Worm (Caenorhabditis elegans) whole organism, young adult: ENCODE results near the gene srg-10.

Experiments used
- B0035.1 ChIP-seq: sonication (generic microtip); optimal IDR thresholded peaks from 2 replicates; lab custom pipeline; 2016; ENCODE audit warnings: missing genetic modification characterization, mild to moderate bottlenecking, missing compliant biosample characterization, missing genotype, missing genetic modification reagents
- B0261.1 ChIP-seq: sonication (generic microtip); optimal IDR thresholded peaks from 2 replicates; lab custom pipeline; 2016; ENCODE audit warnings: mild to moderate bottlenecking, missing genetic modification characterization, moderate library complexity, missing compliant biosample characterization
- B0336.3 ChIP-seq: fragments of 200-800 bp; sonication (Bioruptor generic); IDR thresholded peaks from 2 replicates; pipeline ENCODE4 v1.3.6; 2022; ENCODE audit warnings: missing genetic modification characterization, missing compliant biosample characterization
- C06A6.2 ChIP-seq: fragments of 200-800 bp; sonication (Bioruptor generic); conservative IDR thresholded peaks from 2 replicates; pipeline ENCODE4 v1.3.6; 2022; ENCODE audit warnings: missing genetic modification characterization, missing compliant biosample characterization
- D2030.7 ChIP-seq: fragments of 200-800 bp; sonication (Bioruptor generic); IDR thresholded peaks from 2 replicates; pipeline ENCODE4 v1.3.6; 2022; ENCODE audit warnings: missing genetic modification reagents, missing genetic modification characterization, missing compliant biosample characterization
- F39B2.1 ChIP-seq: fragments of 200-800 bp; sonication (Bioruptor generic); IDR thresholded peaks from 2 replicates; pipeline ENCODE4 v1.3.6; 2022; ENCODE audit warnings: missing genetic modification reagents, missing genetic modification characterization, missing compliant biosample characterization
- F52B5.7 ChIP-seq: sonication (generic microtip); optimal IDR thresholded peaks from 2 replicates; lab custom pipeline; 2016; ENCODE audit warnings: mild to moderate bottlenecking, missing genetic modification characterization, missing compliant biosample characterization
- F57A8.1 ChIP-seq: fragments of 200-800 bp; sonication (Bioruptor generic); optimal IDR thresholded peaks from 2 replicates; lab custom pipeline; 2018; ENCODE audit warnings: mild to moderate bottlenecking, missing genetic modification characterization, moderate library complexity, missing compliant biosample characterization
- K11D2.4 ChIP-seq: fragments of 200-800 bp; sonication (Bioruptor generic); IDR thresholded peaks from 2 replicates; pipeline ENCODE4 v1.3.6; 2022; ENCODE audit warnings: missing genetic modification reagents, missing genetic modification characterization, missing compliant biosample characterization
- T26A5.8 ChIP-seq: sonication (generic microtip); optimal IDR thresholded peaks from 2 replicates; lab custom pipeline; 2016; ENCODE audit warnings: missing genetic modification characterization, missing compliant biosample characterization
- Y53F4B.3 ChIP-seq: fragments of 200-800 bp; sonication (Bioruptor generic); IDR thresholded peaks from 2 replicates; pipeline ENCODE4 v1.3.6; 2022; ENCODE audit warnings: missing genetic modification reagents, missing genetic modification characterization, missing compliant biosample characterization
- Y56A3A.18 ChIP-seq: fragments of 200-800 bp; sonication (Bioruptor generic); IDR thresholded peaks from 2 replicates; pipeline ENCODE4 v1.3.6; 2022; ENCODE audit warnings: missing genetic modification reagents, missing genetic modification characterization, missing compliant biosample characterization
- atf-7 ChIP-seq: sonication (generic microtip); optimal IDR thresholded peaks from 2 replicates; lab custom pipeline; 2017; ENCODE audit warnings: mild to moderate bottlenecking, missing genetic modification characterization, missing compliant biosample characterization
- athp-1 ChIP-seq: sonication (generic microtip); optimal IDR thresholded peaks from 2 replicates; lab custom pipeline; 2017; ENCODE audit warnings: mild to moderate bottlenecking, missing genetic modification characterization, missing compliant biosample characterization
- attf-6 ChIP-seq: fragments of 200-800 bp; sonication (Bioruptor generic); IDR thresholded peaks from 2 replicates; pipeline ENCODE4 v1.3.6; 2022; ENCODE audit warnings: missing genetic modification reagents, missing genetic modification characterization, missing compliant biosample characterization
- bed-1 ChIP-seq: fragments of 200-800 bp; sonication (Bioruptor generic); IDR thresholded peaks from 2 replicates; pipeline ENCODE4 v1.3.6; 2022; ENCODE audit warnings: missing genetic modification reagents, missing genetic modification characterization, missing compliant biosample characterization
- ccch-3 ChIP-seq: fragments of 200-800 bp; sonication (Bioruptor generic); optimal IDR thresholded peaks from 2 replicates; lab custom pipeline; 2018; ENCODE audit warnings: mild to moderate bottlenecking, missing genetic modification characterization, missing compliant biosample characterization
- cebp-2 ChIP-seq: fragments of 200-800 bp; sonication (Bioruptor generic); IDR thresholded peaks from 2 replicates; pipeline ENCODE4 v1.3.6; 2022; ENCODE audit warnings: missing genetic modification characterization, missing compliant biosample characterization
- ceh-27 ChIP-seq: fragments of 200-800 bp; sonication (Bioruptor generic); optimal IDR thresholded peaks from 2 replicates; lab custom pipeline; 2018; ENCODE audit warnings: mild to moderate bottlenecking, missing genetic modification characterization, moderate library complexity, missing compliant biosample characterization
- ceh-40 ChIP-seq: fragments of 200-800 bp; sonication (Bioruptor generic); IDR thresholded peaks from 2 replicates; pipeline ENCODE4 v1.3.6; 2022; ENCODE audit warnings: missing genetic modification characterization, missing compliant biosample characterization
- ceh-58 ChIP-seq: fragments of 200-800 bp; sonication (Bioruptor generic); IDR thresholded peaks from 2 replicates; pipeline ENCODE4 v1.3.6; 2022; ENCODE audit warnings: missing genetic modification characterization, missing compliant biosample characterization
- ceh-79 ChIP-seq: sonication (generic microtip); optimal IDR thresholded peaks from 2 replicates; lab custom pipeline; 2017; ENCODE audit warnings: mild to moderate bottlenecking, missing genetic modification characterization, missing compliant biosample characterization
- ceh-91 ChIP-seq: fragments of 200-800 bp; sonication (Bioruptor generic); IDR thresholded peaks from 2 replicates; pipeline ENCODE4 v1.3.6; 2022; ENCODE audit warnings: missing genetic modification reagents, missing genetic modification characterization, missing compliant biosample characterization
- dpff-1 ChIP-seq: sonication (generic microtip); optimal IDR thresholded peaks from 2 replicates; lab custom pipeline; 2017; ENCODE audit warnings: mild to moderate bottlenecking, missing genetic modification characterization, missing compliant biosample characterization
- egl-44 ChIP-seq: fragments of 200-800 bp; sonication (Bioruptor generic); IDR thresholded peaks from 2 replicates; pipeline ENCODE4 v1.3.6; 2022; ENCODE audit warnings: missing genetic modification reagents, missing genetic modification characterization, missing compliant biosample characterization
- egrh-3 ChIP-seq: fragments of 200-800 bp; sonication (Bioruptor generic); IDR thresholded peaks from 2 replicates; pipeline ENCODE4 v1.3.6; 2022; ENCODE audit warnings: missing genetic modification reagents, missing genetic modification characterization, missing compliant biosample characterization
- hlh-12 ChIP-seq: sonication (generic microtip); optimal IDR thresholded peaks from 2 replicates; lab custom pipeline; 2016; ENCODE audit warnings: missing genetic modification characterization, missing compliant biosample characterization
- hlh-26 ChIP-seq: fragments of 200-800 bp; sonication (Bioruptor generic); conservative IDR thresholded peaks from 2 replicates; pipeline ENCODE4 v1.3.6; 2022; ENCODE audit warnings: missing genetic modification reagents, missing genetic modification characterization, missing compliant biosample characterization
- hmg-20 ChIP-seq: fragments of 200-800 bp; sonication (Bioruptor generic); IDR thresholded peaks from 2 replicates; pipeline ENCODE4 v1.3.6; 2022; ENCODE audit warnings: missing genetic modification reagents, missing genetic modification characterization, missing compliant biosample characterization
- lag-1 ChIP-seq: fragments of 200-800 bp; sonication (Bioruptor generic); IDR thresholded peaks from 2 replicates; pipeline ENCODE4 v1.3.6; 2022; ENCODE audit warnings: missing genetic modification reagents, missing genetic modification characterization, missing compliant biosample characterization
- let-526 ChIP-seq: fragments of 200-800 bp; sonication (Bioruptor generic); IDR thresholded peaks from 2 replicates; pipeline ENCODE4 v1.3.6; 2022; ENCODE audit warnings: missing genetic modification reagents, missing genetic modification characterization, missing compliant biosample characterization
- let-607 ChIP-seq, 2 experiments: fragments of 200-800 bp in 1 of 2; sonication (Bioruptor generic) in 1 of 2; sonication (generic microtip) in 1 of 2; optimal IDR thresholded peaks; 2 replicates each; lab custom pipeline; 2016 to 2018; ENCODE audit warnings: mild to moderate bottlenecking in 2 of 2, missing compliant biosample characterization in 2 of 2, missing genetic modification characterization in 2 of 2, moderate library complexity in 2 of 2, missing genotype in 1 of 2
- lsl-1 ChIP-seq: fragments of 200-800 bp; sonication (Bioruptor generic); optimal IDR thresholded peaks from 2 replicates; lab custom pipeline; 2018; ENCODE audit warnings: mild to moderate bottlenecking, missing genetic modification characterization, moderate library complexity, missing compliant biosample characterization
- mel-28 ChIP-seq: sonication (generic microtip); optimal IDR thresholded peaks from 2 replicates; lab custom pipeline; 2016; ENCODE audit warnings: borderline replicate concordance, mild to moderate bottlenecking, missing genetic modification characterization, missing compliant biosample characterization
- mxl-1 ChIP-seq: sonication (generic microtip); optimal IDR thresholded peaks from 2 replicates; lab custom pipeline; 2016; ENCODE audit warnings: missing genetic modification characterization, missing compliant biosample characterization
- nfyb-1 ChIP-seq: fragments of 200-800 bp; sonication (Bioruptor generic); IDR thresholded peaks from 2 replicates; pipeline ENCODE4 v1.3.6; 2022; ENCODE audit warnings: missing genetic modification reagents, missing genetic modification characterization, missing compliant biosample characterization
- nhr-120 ChIP-seq: fragments of 200-800 bp; sonication (Bioruptor generic); IDR thresholded peaks from 2 replicates; pipeline ENCODE4 v1.3.6; 2022; ENCODE audit warnings: missing genetic modification characterization, missing compliant biosample characterization
- nhr-179 ChIP-seq: sonication (generic microtip); optimal IDR thresholded peaks from 2 replicates; lab custom pipeline; 2016; ENCODE audit warnings: mild to moderate bottlenecking, missing genetic modification characterization, missing compliant biosample characterization
- nhr-80 ChIP-seq: sonication (generic microtip); optimal IDR thresholded peaks from 2 replicates; lab custom pipeline; 2016; ENCODE audit warnings: missing genetic modification characterization, missing compliant biosample characterization
- pbrm-1 ChIP-seq: fragments of 200-800 bp; sonication (Bioruptor generic); IDR thresholded peaks from 2 replicates; pipeline ENCODE4 v1.3.6; 2022; ENCODE audit warnings: missing genetic modification reagents, missing genetic modification characterization, missing compliant biosample characterization
- snpc-3.4 ChIP-seq: sonication (generic microtip); optimal IDR thresholded peaks from 2 replicates; lab custom pipeline; 2017; ENCODE audit warnings: missing genetic modification characterization, mild to moderate bottlenecking, missing compliant biosample characterization, antibody characterized with exemption, moderate library complexity, missing genotype, missing genetic modification reagents
- sptf-2 ChIP-seq: fragments of 200-800 bp; sonication (Bioruptor generic); optimal IDR thresholded peaks from 2 replicates; lab custom pipeline; 2018; ENCODE audit warnings: mild to moderate bottlenecking, missing genetic modification characterization, missing compliant biosample characterization
- tbp1 ChIP-seq: fragments of 200-800 bp; sonication (Bioruptor generic); optimal IDR thresholded peaks from 2 replicates; lab custom pipeline; 2018; ENCODE audit warnings: mild to moderate bottlenecking, missing genetic modification characterization, missing compliant biosample characterization
- tbx-9 ChIP-seq: sonication (generic microtip); optimal IDR thresholded peaks from 2 replicates; lab custom pipeline; 2016; ENCODE audit warnings: borderline replicate concordance, missing genetic modification characterization, inconsistent platforms, missing compliant biosample characterization
- zfh-2 ChIP-seq: fragments of 200-800 bp; sonication (Bioruptor generic); conservative IDR thresholded peaks from 2 replicates; pipeline ENCODE4 v1.3.6; 2022; ENCODE audit warnings: missing genetic modification reagents, missing genetic modification characterization, missing compliant biosample characterization
- zim-3 ChIP-seq: sonication (generic microtip); optimal IDR thresholded peaks from 2 replicates; lab custom pipeline; 2017; ENCODE audit warnings: mild to moderate bottlenecking, missing genetic modification characterization, moderate library complexity, missing compliant biosample characterization
- ztf-18 ChIP-seq: sonication (generic microtip); optimal IDR thresholded peaks from 2 replicates; lab custom pipeline; 2016; ENCODE audit warnings: missing genotype, mild to moderate bottlenecking, missing genetic modification characterization, missing compliant biosample characterization
- ztf-26 ChIP-seq: sonication (generic microtip); optimal IDR thresholded peaks from 2 replicates; lab custom pipeline; 2017; ENCODE audit warnings: missing genetic modification characterization, missing compliant biosample characterization
- ztf-28 ChIP-seq: fragments of 200-800 bp; sonication (Bioruptor generic); IDR thresholded peaks from 2 replicates; pipeline ENCODE4 v1.3.6; 2022; ENCODE audit warnings: missing genetic modification reagents, missing genetic modification characterization, missing compliant biosample characterization

The srg-10 gene

ce11 chrIII:4689595-4689994 lies 12.0 kb downstream of the srg-10 start (continued):
- TF ChIP-seq ceh-40 (GFP tag; lab: Robert Waterston, UW) (peak; percentile 76; the same call in 1 of the 2 replicates), ztf-26 (tag; lab: Kevin White, UChicago) (peak; percentile 4), C06A6.2 (GFP tag; lab: Robert Waterston, UW) (no peak), dpff-1 (tag; lab: Kevin White, UChicago) (no peak), let-526 (GFP tag; lab: Robert Waterston, UW) (peak; percentile 74; the same call in 1 of the 2 replicates), mxl-1 (tag; lab: Kevin White, UChicago) (peak; percentile 92), F39B2.1 (GFP tag; lab: Robert Waterston, UW) (0 out of 2 replicates have a peak, but pooled peaks have one; percentile 7), zim-3 (tag; lab: Kevin White, UChicago) (peak; percentile 94), F57A8.1 (GFP tag; lab: Kevin White, UChicago) (peak; percentile 74), K11D2.4 (GFP tag; lab: Robert Waterston, UW) (peak; percentile 65; the same call in 1 of the 2 replicates), D2030.7 (GFP tag; lab: Robert Waterston, UW) (peak; percentile 86), Y53F4B.3 (GFP tag; lab: Robert Waterston, UW) (peak; percentile 74; the same call in 1 of the 2 replicates), B0261.1 (tag; lab: Kevin White, UChicago) (peak; percentile 94), attf-6 (GFP tag; lab: Robert Waterston, UW) (peak; percentile 72; the same call in 1 of the 2 replicates), sptf-2 (GFP tag; lab: Kevin White, UChicago) (peak; percentile 87), let-607 (tag; optimal IDR thresholded peaks at IDR 0.05; lab: Kevin White, UChicago) (peak; percentile 33 to 64), ccch-3 (peak; percentile 85), F52B5.7 (tag; lab: Kevin White, UChicago) (peak; percentile 91), bed-1 (GFP tag; lab: Robert Waterston, UW) (no peak), egrh-3 (peak; percentile 28; the same call in 1 of the 2 replicates), B0035.1 (tag; lab: Kevin White, UChicago) (peak; percentile 17), pbrm-1 (GFP tag; lab: Robert Waterston, UW) (peak; percentile 66), ceh-79 (tag; lab: Kevin White, UChicago) (peak; percentile 64), tbp1 (GFP tag; lab: Kevin White, UChicago) (peak; percentile 98), lag-1 (GFP tag; lab: Robert Waterston, UW) (no peak), snpc-3.4 (peak; percentile 91), nhr-80 (peak; percentile 70), zfh-2 (no peak), ceh-91 (0 out of 2 replicates have a peak, but pooled peaks have one; percentile 26), ceh-58 (GFP tag; lab: Robert Waterston, UW) (0 out of 2 replicates have a peak, but pooled peaks have one; percentile 58), nhr-179 (tag; lab: Kevin White, UChicago) (no peak), atf-7 (tag; lab: Kevin White, UChicago) (peak; percentile 69), tbx-9 (tag; lab: Kevin White, UChicago) (peak; percentile 45), nhr-120 (GFP tag; lab: Robert Waterston, UW) (0 out of 2 replicates have a peak, but pooled peaks have one; percentile 55), nfyb-1 (GFP tag; lab: Robert Waterston, UW) (peak; percentile 91), hlh-26 (GFP tag; lab: Robert Waterston, UW) (no peak), hmg-20 (GFP tag; lab: Robert Waterston, UW) (0 out of 2 replicates have a peak, but pooled peaks have one; percentile 59), T26A5.8 (tag; lab: Kevin White, UChicago) (peak; percentile 79), cebp-2 (peak; percentile 96), ztf-18 (tag; lab: Kevin White, UChicago) (peak; percentile 89), athp-1 (peak; percentile 94), mel-28 (tag; lab: Kevin White, UChicago) (no peak), lsl-1 (GFP tag; lab: Kevin White, UChicago) (peak; percentile 67), ceh-27 (GFP tag; lab: Kevin White, UChicago) (peak; percentile 88), B0336.3 (GFP tag; lab: Robert Waterston, UW) (peak; percentile 71), ztf-28 (GFP tag; lab: Robert Waterston, UW) (peak; percentile 91), Y56A3A.18 (GFP tag; lab: Robert Waterston, UW) (0 out of 2 replicates have a peak, but pooled peaks have one; percentile 45), hlh-12 (tag; lab: Kevin White, UChicago) (peak; percentile 88), egl-44 (GFP tag; lab: Robert Waterston, UW) (peak; percentile 79)
